Worm (Caenorhabditis elegans) whole organism, L3 larva: ENCODE data around the gene dhrr-1.
A peak's percentile ranks its signal among the peaks of the same experiment; 100 is the strongest.

ENCODE experiments used
- R02D3.7 ChIP-seq: fragments of 150-350 bp; optimal IDR thresholded peaks from 2 replicates; lab custom pipeline; 2014; ENCODE audit warnings: missing biosample characterization, missing genetic modification characterization
- ama-1 ChIP-seq: fragments of 150-350 bp; optimal IDR thresholded peaks from 2 replicates; lab custom pipeline; 2018
- ceh-16 ChIP-seq: sonication (generic microtip); optimal IDR thresholded peaks from 2 replicates; lab custom pipeline; 2017; ENCODE audit warnings: missing biosample characterization, missing genetic modification characterization
- ceh-28 ChIP-seq: fragments of 150-350 bp; optimal IDR thresholded peaks from 2 replicates; lab custom pipeline; 2014; ENCODE audit warnings: missing biosample characterization, missing genetic modification reagents, missing genetic modification characterization
- ceh-82 ChIP-seq: fragments of 150-350 bp; optimal IDR thresholded peaks from 2 replicates; lab custom pipeline; 2014; ENCODE audit warnings: missing biosample characterization, missing genetic modification characterization
- ceh-9 ChIP-seq: sonication (generic microtip); optimal IDR thresholded peaks from 2 replicates; lab custom pipeline; 2018; ENCODE audit warnings: missing biosample characterization, missing genetic modification characterization
- egl-5 ChIP-seq: fragments of 150-350 bp; optimal IDR thresholded peaks from 2 replicates; lab custom pipeline; 2017; ENCODE audit warnings: missing biosample characterization, missing genetic modification reagents, missing genetic modification characterization, inconsistent platforms
- elt-1 ChIP-seq: fragments of 150-350 bp; optimal IDR thresholded peaks from 2 replicates; lab custom pipeline; 2014; ENCODE audit warnings: missing biosample characterization, missing genetic modification characterization
- elt-2 ChIP-seq: sonication (generic microtip); optimal IDR thresholded peaks from 2 replicates; lab custom pipeline; 2016; ENCODE audit warnings: missing genetic modification reagents, mild to moderate bottlenecking, missing genetic modification characterization, missing compliant biosample characterization
- elt-3 ChIP-seq, 3 experiments: fragments of 150-350 bp in 1 of 3; sonication (generic microtip) in 2 of 3; optimal IDR thresholded peaks; 2 replicates in 2 of 3; 4 replicates in 1 of 3; lab custom pipeline; 2014 to 2017; ENCODE audit warnings: missing biosample characterization in 3 of 3, missing genetic modification characterization in 3 of 3
- fkh-10 ChIP-seq: sonication (generic microtip); optimal IDR thresholded peaks from 2 replicates; lab custom pipeline; 2017; ENCODE audit warnings: missing biosample characterization, missing genetic modification reagents, missing genetic modification characterization
- fkh-2 ChIP-seq: fragments of 150-350 bp; optimal IDR thresholded peaks from 2 replicates; lab custom pipeline; 2014; ENCODE audit warnings: missing biosample characterization, missing genetic modification reagents, missing genetic modification characterization
- fos-1 ChIP-seq: fragments of 150-350 bp; optimal IDR thresholded peaks from 2 replicates; lab custom pipeline; 2014; ENCODE audit warnings: missing biosample characterization, missing genetic modification characterization
- hmg-11 ChIP-seq: sonication (generic microtip); optimal IDR thresholded peaks from 2 replicates; lab custom pipeline; 2016; ENCODE audit warnings: missing genetic modification characterization, missing compliant biosample characterization
- jun-1 ChIP-seq: fragments of 150-350 bp; optimal IDR thresholded peaks from 2 replicates; lab custom pipeline; 2014; ENCODE audit warnings: missing biosample characterization, missing genetic modification reagents, missing genetic modification characterization
- lin-15B ChIP-seq: fragments of 150-350 bp; optimal IDR thresholded peaks from 2 replicates; lab custom pipeline; 2014; ENCODE audit warnings: missing biosample characterization, missing genetic modification characterization
- lin-39 ChIP-seq: fragments of 150-350 bp; optimal IDR thresholded peaks from 2 replicates; lab custom pipeline; 2018; ENCODE audit warnings: missing biosample characterization, missing genetic modification reagents, missing genetic modification characterization
- lsy-12 ChIP-seq: sonication (generic microtip); optimal IDR thresholded peaks from 2 replicates; lab custom pipeline; 2016; ENCODE audit warnings: mild to moderate bottlenecking, missing genetic modification characterization, missing compliant biosample characterization
- nfya-1 ChIP-seq: sonication (generic microtip); optimal IDR thresholded peaks from 2 replicates; lab custom pipeline; 2017; ENCODE audit warnings: missing genetic modification characterization, mild to moderate bottlenecking, missing compliant biosample characterization, antibody characterized with exemption, moderate library complexity; ENCODE audit not compliant: insufficient read depth
- nhr-11 ChIP-seq: fragments of 150-350 bp; optimal IDR thresholded peaks from 2 replicates; lab custom pipeline; 2014; ENCODE audit warnings: missing biosample characterization, missing genetic modification characterization
- nhr-12 ChIP-seq: fragments of 150-350 bp; optimal IDR thresholded peaks from 2 replicates; lab custom pipeline; 2014; ENCODE audit warnings: missing biosample characterization, missing genetic modification characterization
- nhr-23 ChIP-seq: fragments of 150-350 bp; optimal IDR thresholded peaks from 2 replicates; lab custom pipeline; 2014; ENCODE audit warnings: missing biosample characterization, missing genetic modification reagents, missing genetic modification characterization
- nhr-237 ChIP-seq: fragments of 150-350 bp; optimal IDR thresholded peaks from 2 replicates; lab custom pipeline; 2014; ENCODE audit warnings: missing biosample characterization, missing genetic modification characterization
- nhr-25 ChIP-seq: sonication (generic microtip); optimal IDR thresholded peaks from 2 replicates; lab custom pipeline; 2017; ENCODE audit warnings: missing biosample characterization, missing genetic modification characterization
- nhr-43 ChIP-seq: sonication (generic microtip); optimal IDR thresholded peaks from 2 replicates; lab custom pipeline; 2016; ENCODE audit warnings: mild to moderate bottlenecking, missing genetic modification characterization, missing compliant biosample characterization; ENCODE audit not compliant: poor library complexity, severe bottlenecking
- nhr-76 ChIP-seq: fragments of 150-350 bp; sonication (generic microtip); optimal IDR thresholded peaks from 5 replicates; lab custom pipeline; 2014; ENCODE audit warnings: missing biosample characterization, missing genetic modification characterization
- nhr-77 ChIP-seq: fragments of 150-350 bp; optimal IDR thresholded peaks from 2 replicates; lab custom pipeline; 2014; ENCODE audit warnings: missing biosample characterization, missing genetic modification characterization
- pha-4 ChIP-seq: fragments of 150-350 bp; optimal IDR thresholded peaks from 2 replicates; lab custom pipeline; 2014; ENCODE audit warnings: missing biosample characterization, missing genetic modification reagents, missing genetic modification characterization
- pqm-1 ChIP-seq: fragments of 150-350 bp; optimal IDR thresholded peaks from 2 replicates; lab custom pipeline; 2017; ENCODE audit warnings: missing biosample characterization, missing genetic modification characterization, inconsistent platforms
- sea-2 ChIP-seq: fragments of 150-350 bp; sonication (generic microtip); optimal IDR thresholded peaks from 4 replicates; lab custom pipeline; 2014; ENCODE audit warnings: missing biosample characterization, missing genetic modification reagents, missing genetic modification characterization
- skn-1 ChIP-seq: fragments of 150-350 bp; optimal IDR thresholded peaks from 2 replicates; lab custom pipeline; 2014; ENCODE audit warnings: missing biosample characterization, missing genetic modification characterization
- snpc-4 ChIP-seq: fragments of 150-350 bp; optimal IDR thresholded peaks from 2 replicates; lab custom pipeline; 2014; ENCODE audit warnings: missing biosample characterization, missing genetic modification characterization
- tbx-2 ChIP-seq: sonication (generic microtip); optimal IDR thresholded peaks from 2 replicates; lab custom pipeline; 2016; ENCODE audit warnings: mild to moderate bottlenecking, missing genetic modification characterization, missing compliant biosample characterization
- unc-39 ChIP-seq: sonication (generic microtip); optimal IDR thresholded peaks from 4 replicates; lab custom pipeline; 2017; ENCODE audit warnings: missing biosample characterization, missing genetic modification characterization
- unc-62 ChIP-seq: fragments of 150-350 bp; sonication (generic microtip); optimal IDR thresholded peaks from 4 replicates; lab custom pipeline; 2014; ENCODE audit warnings: missing biosample characterization, missing genetic modification reagents, missing genetic modification characterization
- ztf-4 ChIP-seq: fragments of 150-350 bp; optimal IDR thresholded peaks from 2 replicates; lab custom pipeline; 2014; ENCODE audit warnings: missing biosample characterization, missing genetic modification characterization

Gene dhrr-1

ce11 chrIII:8983135-8983534, 38.7 kb downstream of the dhrr-1 start:
- TF ChIP-seq fos-1 (tag; lab: Kevin White, UChicago) (no peak), nhr-11 (no peak), ceh-9 (no peak), lin-39 (tag; lab: Kevin White, UChicago) (peak; percentile 25), elt-1 (tag; lab: Kevin White, UChicago) (no peak), hmg-11 (no peak), nfya-1 (no peak), nhr-43 (tag; lab: Kevin White, UChicago) (peak; percentile 16), nhr-25 (tag; lab: Kevin White, UChicago) (peak; percentile 69), nhr-77 (tag; lab: Kevin White, UChicago) (no peak), nhr-23 (tag; lab: Kevin White, UChicago) (peak; percentile 36), nhr-12 (tag; lab: Kevin White, UChicago) (no peak), ama-1 (lab: Kevin White, UChicago) (peak; percentile 32), ceh-28 (tag; lab: Kevin White, UChicago) (no peak), unc-62 (GFP tag; lab: Kevin White, UChicago) (no peak), pha-4 (no peak)
- TF ChIP-seq, all 47 proteins: peak for 5

- TF ChIP-seq jun-1 (tag; lab: Kevin White, UChicago), result peak; percentile 35
- no peak for TF ChIP-seq nhr-237 (tag; lab: Kevin White, UChicago)
- no peak for TF ChIP-seq unc-62 (GFP tag; lab: Kevin White, UChicago)
- TF ChIP-seq pqm-1 (tag; lab: Kevin White, UChicago), result peak; percentile 15
- no peak for TF ChIP-seq nfya-1
- no peak for TF ChIP-seq tbx-2 (tag; lab: Kevin White, UChicago)
- TF ChIP-seq nhr-23 (tag; lab: Kevin White, UChicago), result peak; percentile 67
- no peak for TF ChIP-seq nhr-76 (tag; lab: Kevin White, UChicago)
- TF ChIP-seq fkh-10 (GFP tag; lab: Kevin White, UChicago), result no peak
- TF ChIP-seq ceh-82 (tag; lab: Kevin White, UChicago), result no peak
- no peak for TF ChIP-seq lsy-12 (tag; lab: Kevin White, UChicago)
- peak; percentile 59 for TF ChIP-seq ama-1 (lab: Kevin White, UChicago)
- peak; percentile 1 for TF ChIP-seq elt-2 (tag; lab: Kevin White, UChicago)
- TF ChIP-seq nhr-11, result no peak
- peak in 2 of 3 experiments; percentile 36 to 84 for TF ChIP-seq elt-3 (tag; optimal IDR thresholded peaks at IDR 0.05; lab: Kevin White, UChicago)
- peak; percentile 48 for TF ChIP-seq nhr-43 (tag; lab: Kevin White, UChicago)
- no peak for TF ChIP-seq lin-15B
- TF ChIP-seq fkh-2 (tag; lab: Kevin White, UChicago), result no peak
- TF ChIP-seq skn-1, result peak; percentile 48
These were observed 39.4 kb downstream of the dhrr-1 start for ce11 chrIII:8983811-8984210.

ce11 chrIII:8984412-8984811, 40.0 kb downstream of the dhrr-1 start:
- TF ChIP-seq snpc-4 (tag; lab: Kevin White, UChicago) (no peak), pqm-1 (tag; lab: Kevin White, UChicago) (peak; percentile 4), sea-2 (GFP tag; lab: Kevin White, UChicago) (no peak), elt-2 (tag; lab: Kevin White, UChicago) (peak; percentile 45)
- TF ChIP-seq, all 47 proteins: peak for 2

ce11 chrIII:8984960-8985359, 40.5 kb downstream of the dhrr-1 start:
- TF ChIP-seq unc-62 (GFP tag; lab: Kevin White, UChicago) (no peak), fkh-10 (GFP tag; lab: Kevin White, UChicago) (peak; percentile 7), ceh-16 (no peak), pha-4 (peak; percentile 74), lin-15B (peak; percentile 32), snpc-4 (tag; lab: Kevin White, UChicago) (peak; percentile 46), nhr-23 (tag; lab: Kevin White, UChicago) (peak; percentile 40), nfya-1 (peak; percentile 85), nhr-25 (tag; lab: Kevin White, UChicago) (peak; percentile 54), lin-39 (tag; lab: Kevin White, UChicago) (peak; percentile 61), ztf-4 (tag; lab: Kevin White, UChicago) (no peak), lsy-12 (tag; lab: Kevin White, UChicago) (peak; percentile 11), tbx-2 (tag; lab: Kevin White, UChicago) (peak; percentile 9), elt-2 (tag; lab: Kevin White, UChicago) (peak; percentile 31), egl-5 (tag; lab: Kevin White, UChicago) (peak; percentile 86), R02D3.7 (peak; percentile 2), unc-39 (tag; lab: Kevin White, UChicago) (no peak), hmg-11 (peak; percentile 39), ceh-9 (no peak), jun-1 (tag; lab: Kevin White, UChicago) (peak; percentile 38)
- TF ChIP-seq, all 47 proteins: peak for 15
